Fruit fly (Drosophila melanogaster) whole organism, embryonic: ENCODE results near the gene CG4611.

Experiments used
- Awh ChIP-seq: fragments of 200-800 bp; sonication (Bioruptor generic); IDR thresholded peaks from 2 replicates; pipeline ENCODE4, ENCODE4 v1.3.6; 2022; ENCODE audit warnings: missing biosample characterization, missing genetic modification characterization
- B-H1 ChIP-seq: fragments of 200-800 bp; sonication (Bioruptor generic); IDR thresholded peaks from 3 replicates; pipeline ENCODE4 v1.3.6; 2022; ENCODE audit warnings: missing biosample characterization, missing genetic modification characterization
- CG10147 ChIP-seq: fragments of 200-800 bp; sonication (Bioruptor generic); optimal IDR thresholded peaks from 2 replicates; lab custom pipeline; 2019; ENCODE audit warnings: missing biosample characterization, mild to moderate bottlenecking, missing genetic modification characterization, moderate library complexity
- CG10462 ChIP-seq: fragments of 200-800 bp; sonication (Bioruptor generic); optimal IDR thresholded peaks from 2 replicates; lab custom pipeline; 2016; ENCODE audit warnings: missing biosample characterization, missing genetic modification characterization
- CG12104 ChIP-seq: fragments of 200-800 bp; sonication (Bioruptor generic); optimal IDR thresholded peaks from 3 replicates; lab custom pipeline; 2016; ENCODE audit warnings: missing biosample characterization, missing genetic modification characterization
- CG1233 ChIP-seq: fragments of 200-800 bp; sonication (Bioruptor generic); optimal IDR thresholded peaks from 4 replicates; lab custom pipeline; 2018; ENCODE audit warnings: missing biosample characterization, mild to moderate bottlenecking, missing genetic modification characterization
- CG13123 ChIP-seq: fragments of 200-800 bp; sonication (Bioruptor generic); optimal IDR thresholded peaks from 2 replicates; lab custom pipeline; 2016; ENCODE audit warnings: missing biosample characterization, missing genetic modification characterization
- CG14441 ChIP-seq: fragments of 200-800 bp; sonication (Bioruptor generic); IDR thresholded peaks from 2 replicates; pipeline ENCODE4 v1.3.6; 2022; ENCODE audit warnings: missing biosample characterization, missing genetic modification characterization
- CG1647 ChIP-seq: fragments of 200-800 bp; sonication (Bioruptor generic); optimal IDR thresholded peaks from 3 replicates; lab custom pipeline; 2016; ENCODE audit warnings: missing biosample characterization, missing genetic modification characterization
- CG1792 ChIP-seq: fragments of 200-800 bp; sonication (Bioruptor generic); optimal IDR thresholded peaks from 2 replicates; lab custom pipeline; 2016; ENCODE audit warnings: missing biosample characterization, missing genetic modification characterization
- CG18764 ChIP-seq: fragments of 200-800 bp; sonication (Bioruptor generic); optimal IDR thresholded peaks from 3 replicates; lab custom pipeline; 2016; ENCODE audit warnings: missing biosample characterization, missing genetic modification characterization
- CG33213 ChIP-seq: fragments of 200-800 bp; sonication (Bioruptor generic); optimal IDR thresholded peaks from 3 replicates; lab custom pipeline; 2016; ENCODE audit warnings: missing biosample characterization, missing genetic modification characterization
- CG3995 ChIP-seq: fragments of 200-800 bp; sonication (Bioruptor generic); optimal IDR thresholded peaks from 3 replicates; lab custom pipeline; 2016; ENCODE audit warnings: missing biosample characterization, missing genetic modification characterization
- CG4328 ChIP-seq: fragments of 200-800 bp; sonication (Bioruptor generic); optimal IDR thresholded peaks from 3 replicates; lab custom pipeline; 2017; ENCODE audit warnings: missing biosample characterization, missing genetic modification reagents, missing genetic modification characterization
- CG8388 ChIP-seq: fragments of 200-800 bp; sonication (Bioruptor generic); optimal IDR thresholded peaks from 2 replicates; lab custom pipeline; 2019; ENCODE audit warnings: missing biosample characterization, mild to moderate bottlenecking, missing genetic modification characterization, moderate library complexity
- CHES-1-like ChIP-seq: fragments of 200-800 bp; sonication (Bioruptor generic); optimal IDR thresholded peaks from 2 replicates; lab custom pipeline; 2016; ENCODE audit warnings: missing biosample characterization, missing genetic modification characterization
- Deaf1 ChIP-seq: fragments of 200-800 bp; optimal IDR thresholded peaks from 3 replicates; lab custom pipeline; 2019; ENCODE audit warnings: missing biosample characterization, mild to moderate bottlenecking, missing genetic modification characterization, moderate library complexity
- Dek ChIP-seq: fragments of 200-800 bp; sonication (Bioruptor generic); optimal IDR thresholded peaks from 3 replicates; lab custom pipeline; 2019; ENCODE audit warnings: missing biosample characterization, mild to moderate bottlenecking, missing genetic modification characterization, moderate library complexity
- Dip3 ChIP-seq: fragments of 200-800 bp; sonication (Bioruptor generic); optimal IDR thresholded peaks from 3 replicates; lab custom pipeline; 2016; ENCODE audit warnings: missing biosample characterization, missing genetic modification characterization
- E2f2 ChIP-seq: fragments of 200-800 bp; sonication (Bioruptor generic); IDR thresholded peaks from 2 replicates; pipeline ENCODE4 v1.3.6; 2022; ENCODE audit warnings: missing biosample characterization, missing genetic modification characterization
- H15 ChIP-seq: fragments of 200-800 bp; sonication (Bioruptor generic); IDR thresholded peaks from 3 replicates; pipeline ENCODE4 v1.3.6; 2022; ENCODE audit warnings: missing biosample characterization, missing genetic modification characterization
- HHEX ChIP-seq: fragments of 200-800 bp; sonication (Bioruptor generic); optimal IDR thresholded peaks from 3 replicates; lab custom pipeline; 2017; ENCODE audit warnings: missing biosample characterization, mild to moderate bottlenecking, missing genetic modification characterization, missing genetic modification reagents
- MTF-1 ChIP-seq: fragments of 200-800 bp; sonication (Bioruptor generic); optimal IDR thresholded peaks from 2 replicates; lab custom pipeline; 2018; ENCODE audit warnings: missing biosample characterization, mild to moderate bottlenecking, missing genetic modification characterization, borderline replicate concordance
- Med ChIP-seq: fragments of 200-800 bp; sonication (Bioruptor generic); peaks from one replicate; lab custom pipeline; 2016; ENCODE audit warnings: missing biosample characterization, missing genetic modification characterization, mild to moderate bottlenecking, inconsistent platforms, moderate library complexity
- Meics ChIP-seq: fragments of 200-800 bp; sonication (Bioruptor generic); optimal IDR thresholded peaks from 2 replicates; lab custom pipeline; 2017; ENCODE audit warnings: missing biosample characterization, mild to moderate bottlenecking, missing genetic modification characterization
- NC2β ChIP-seq: fragments of 200-800 bp; sonication (Bioruptor generic); optimal IDR thresholded peaks from 2 replicates; lab custom pipeline; 2016; ENCODE audit warnings: missing biosample characterization, missing genetic modification characterization
- Sox100B ChIP-seq: fragments of 200-800 bp; sonication (Bioruptor generic); optimal IDR thresholded peaks from 3 replicates; lab custom pipeline; 2018; ENCODE audit warnings: missing biosample characterization, mild to moderate bottlenecking, missing genetic modification characterization
- Xbp1 ChIP-seq: fragments of 200-800 bp; sonication (Bioruptor generic); optimal IDR thresholded peaks from 3 replicates; lab custom pipeline; 2016; ENCODE audit warnings: missing biosample characterization, mild to moderate bottlenecking, missing genetic modification characterization
- danr ChIP-seq: fragments of 200-800 bp; sonication (Bioruptor generic); IDR thresholded peaks from 2 replicates; pipeline ENCODE4 v1.3.6; 2022; ENCODE audit warnings: missing biosample characterization, missing genetic modification characterization
- disco-r ChIP-seq: fragments of 200-800 bp; sonication (Bioruptor generic); optimal IDR thresholded peaks from 2 replicates; lab custom pipeline; 2016; ENCODE audit warnings: missing biosample characterization, missing genetic modification characterization
- dm ChIP-seq: fragments of 200-800 bp; sonication (Bioruptor generic); optimal IDR thresholded peaks from 3 replicates; lab custom pipeline; 2016; ENCODE audit warnings: missing biosample characterization, missing genetic modification characterization
- dysf ChIP-seq: fragments of 200-800 bp; sonication (Bioruptor generic); IDR thresholded peaks from 3 replicates; pipeline ENCODE4 v1.3.6; 2022; ENCODE audit warnings: missing biosample characterization, missing genetic modification characterization
- fu2 ChIP-seq: fragments of 200-800 bp; sonication (Bioruptor generic); optimal IDR thresholded peaks from 2 replicates; lab custom pipeline; 2016; ENCODE audit warnings: missing biosample characterization, missing genetic modification characterization
- gem ChIP-seq: fragments of 200-800 bp; sonication (Bioruptor generic); optimal IDR thresholded peaks from 2 replicates; lab custom pipeline; 2019; ENCODE audit warnings: missing biosample characterization, mild to moderate bottlenecking, missing genetic modification characterization, moderate library complexity
- grau ChIP-seq: fragments of 200-800 bp; optimal IDR thresholded peaks from 3 replicates; lab custom pipeline; 2019; ENCODE audit warnings: missing biosample characterization, mild to moderate bottlenecking, missing genetic modification characterization, moderate library complexity
- hkb ChIP-seq, 2 experiments: fragments of 200-800 bp in 1 of 2; fragments of >200 bp in 1 of 2; sonication (Bioruptor generic) in 1 of 2; IDR thresholded peaks in 1 of 2; optimal IDR thresholded peaks in 1 of 2; 2 replicates each; pipeline versions ENCODE4 v1.3.6 to Lab custom; 2017 to 2022; ENCODE audit warnings: missing biosample characterization in 1 of 2, missing genetic modification characterization in 1 of 2
- jigr1 ChIP-seq: fragments of 200-800 bp; sonication (Bioruptor generic); IDR thresholded peaks from 3 replicates; pipeline ENCODE4 v1.3.6; 2022; ENCODE audit warnings: missing biosample characterization, missing genetic modification characterization
- ken ChIP-seq: fragments of 200-800 bp; sonication (Bioruptor generic); IDR thresholded peaks from 3 replicates; pipeline ENCODE4 v1.3.6; 2022; ENCODE audit warnings: missing biosample characterization, missing genetic modification characterization
- lola ChIP-seq, 3 experiments: fragments of >200 bp in 2 of 3; fragments of 200-800 bp in 1 of 3; sonication (Bioruptor generic) in 1 of 3; optimal IDR thresholded peaks; 2 replicates each; lab custom pipeline; 2017 to 2019; ENCODE audit warnings: missing biosample characterization in 3 of 3, missing genetic modification characterization in 3 of 3, mild to moderate bottlenecking in 1 of 3, moderate library complexity in 1 of 3
- lov ChIP-seq, 2 experiments: fragments of 200-800 bp in 1 of 2; fragments of >200 bp in 1 of 2; sonication (Bioruptor generic) in 1 of 2; IDR thresholded peaks in 1 of 2; optimal IDR thresholded peaks in 1 of 2; 2 replicates in 1 of 2; 3 replicates in 1 of 2; pipeline versions ENCODE4 v1.3.6 to Lab custom; 2017 to 2022; ENCODE audit warnings: missing biosample characterization in 1 of 2, missing genetic modification characterization in 1 of 2
- maf-S ChIP-seq: fragments of 200-800 bp; sonication (Bioruptor generic); optimal IDR thresholded peaks from 2 replicates; lab custom pipeline; 2016; ENCODE audit warnings: missing biosample characterization, missing genetic modification characterization
- mam ChIP-seq: fragments of 200-800 bp; sonication (Bioruptor generic); optimal IDR thresholded peaks from 3 replicates; lab custom pipeline; 2016; ENCODE audit warnings: missing biosample characterization, missing genetic modification characterization
- p53 ChIP-seq: fragments of 200-800 bp; sonication (Bioruptor generic); optimal IDR thresholded peaks from 2 replicates; lab custom pipeline; 2016; ENCODE audit warnings: missing biosample characterization, missing genetic modification characterization
- pan ChIP-seq, 4 experiments: fragments of >200 bp in 3 of 4; fragments of 200-800 bp in 1 of 4; sonication (Bioruptor generic) in 1 of 4; optimal IDR thresholded peaks in 3 of 4; IDR thresholded peaks in 1 of 4; 2 replicates each; pipeline versions ENCODE4 v1.3.6 to Lab custom; 2017 to 2022; ENCODE audit warnings: missing biosample characterization in 2 of 4, missing genetic modification characterization in 2 of 4, mixed read lengths in 1 of 4
- so ChIP-seq: fragments of 200-800 bp; sonication (Bioruptor generic); IDR thresholded peaks from 3 replicates; pipeline ENCODE4 v1.3.6; 2022; ENCODE audit warnings: missing biosample characterization, missing genetic modification characterization
- tio ChIP-seq: fragments of 200-800 bp; sonication (Bioruptor generic); optimal IDR thresholded peaks from 2 replicates; lab custom pipeline; 2017; ENCODE audit warnings: missing biosample characterization, missing genetic modification characterization, inconsistent platforms
- zen2 ChIP-seq: fragments of 200-800 bp; sonication (Bioruptor generic); IDR thresholded peaks from 3 replicates; pipeline ENCODE4 v1.3.6; 2022; ENCODE audit warnings: missing biosample characterization, missing genetic modification characterization; ENCODE audit not compliant: partially characterized antibody
- zf30C ChIP-seq: fragments of 200-800 bp; sonication (Bioruptor generic); optimal IDR thresholded peaks from 3 replicates; lab custom pipeline; 2018; ENCODE audit warnings: missing biosample characterization, mild to moderate bottlenecking, missing genetic modification characterization
- zfh1 ChIP-seq: fragments of 200-800 bp; sonication (Bioruptor generic); IDR thresholded peaks from 3 replicates; pipeline ENCODE4 v1.3.6; 2022; ENCODE audit warnings: missing biosample characterization, missing genetic modification characterization

Gene CG4611

DNA sequence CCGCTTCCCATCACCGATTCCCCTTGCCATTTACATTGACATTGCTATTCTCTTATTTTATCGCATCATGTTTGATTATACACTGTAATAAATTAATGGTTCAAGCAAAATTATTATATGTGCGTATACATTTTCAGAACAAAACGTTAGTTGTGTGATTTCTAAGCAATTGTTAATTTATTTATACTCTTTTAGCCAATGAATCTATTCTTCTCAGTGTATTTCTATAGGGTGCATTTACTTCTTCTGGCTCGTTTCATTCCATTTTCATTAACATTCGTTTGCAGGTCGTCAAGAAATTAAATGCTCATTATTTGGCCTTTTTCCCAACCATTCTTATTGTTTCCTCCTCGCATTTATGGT lies 51.4 kb downstream of the CG4611 start (continued):
- TF ChIP-seq CG10147 (GFP tag; lab: Kevin White, UChicago) (peak; percentile 47), danr (GFP tag; lab: Robert Waterston, UW) (peak; percentile 49; the same call in 1 of the 2 replicates), pan (optimal IDR thresholded peaks at IDR 0.05; lab: Kevin White, UChicago) (no peak), pan (GFP tag; optimal IDR thresholded peaks at IDR 0.05 in 1 of 2, IDR thresholded peaks at IDR 0.05 in 1 of 2) (peak in 1 of 2 experiments; percentile 85), Sox100B (GFP tag; lab: Kevin White, UChicago) (peak; percentile 6), dysf (GFP tag; lab: Robert Waterston, UW) (peak; percentile 61), gem (tag; lab: Kevin White, UChicago) (peak; percentile 80), CG33213 (GFP tag; lab: Kevin White, UChicago) (no peak), CG14441 (GFP tag; lab: Robert Waterston, UW) (peak; percentile 55), CG18764 (GFP tag; lab: Kevin White, UChicago) (peak; percentile 53), so (no peak), Dip3 (GFP tag; lab: Kevin White, UChicago) (peak; percentile 21), p53 (no peak), Med (GFP tag; lab: Kevin White, UChicago) (peak; percentile 81), zf30C (GFP tag; lab: Kevin White, UChicago) (peak; percentile 66), zen2 (GFP tag; lab: Robert Waterston, UW) (no peak), CG4328 (no peak), ken (GFP tag; lab: Robert Waterston, UW) (peak; percentile 15; the same call in 1 of the 3 replicates), CG1647 (no peak), Xbp1 (GFP tag; lab: Kevin White, UChicago) (peak; percentile 62), lov (optimal IDR thresholded peaks at IDR 0.05; lab: Kevin White, UChicago) (no peak), lov (GFP tag; IDR thresholded peaks at IDR 0.05; lab: Robert Waterston, UW) (peak; percentile 79; the same call in 2 of the 3 replicates), E2f2 (GFP tag; lab: Robert Waterston, UW) (no peak; the same call in 1 of the 2 replicates), MTF-1 (GFP tag; lab: Kevin White, UChicago) (no peak), grau (tag; lab: Kevin White, UChicago) (peak; percentile 66), Deaf1 (no peak), zfh1 (GFP tag; lab: Robert Waterston, UW) (peak; percentile 82), HHEX (GFP tag; lab: Kevin White, UChicago) (peak; percentile 23), CG1233 (peak; percentile 51), maf-S (GFP tag; lab: Kevin White, UChicago) (peak; percentile 31), CG10462 (GFP tag; lab: Kevin White, UChicago) (no peak), fu2 (peak; percentile 36), tio (peak; percentile 49), dm (no peak), NC2β (GFP tag; lab: Kevin White, UChicago) (peak; percentile 62), CG3995 (GFP tag; lab: Kevin White, UChicago) (no peak), CG1792 (GFP tag; lab: Kevin White, UChicago) (no peak), Awh (GFP tag; lab: Robert Waterston, UW) (peak; percentile 45; the same call in 1 of the 2 replicates), disco-r (GFP tag; lab: Kevin White, UChicago) (no peak), CHES-1-like (peak; percentile 27), CG12104 (GFP tag; lab: Kevin White, UChicago) (no peak), lola (GFP tag; optimal IDR thresholded peaks at IDR 0.05; lab: Kevin White, UChicago) (peak in 1 of 3 experiments; percentile 62), Meics (GFP tag; lab: Kevin White, UChicago) (no peak), mam (GFP tag; lab: Kevin White, UChicago) (peak; percentile 43), B-H1 (GFP tag; lab: Robert Waterston, UW) (peak; percentile 57), CG13123 (GFP tag; lab: Kevin White, UChicago) (peak; percentile 12), H15 (0 out of 3 replicates have a peak, but pooled peaks have one; percentile 50), Dek (tag; lab: Kevin White, UChicago) (peak; percentile 9), jigr1 (GFP tag; lab: Robert Waterston, UW) (peak; percentile 41; the same call in 1 of the 3 replicates), hkb (optimal IDR thresholded peaks at IDR 0.05; lab: Kevin White, UChicago) (no peak), hkb (GFP tag; IDR thresholded peaks at IDR 0.05; lab: Robert Waterston, UW) (peak; percentile 62), CG8388 (GFP tag; lab: Kevin White, UChicago) (peak; percentile 51)
